Worm (Caenorhabditis elegans): ENCODE measurements around the gene T01G5.7.

DNA sequence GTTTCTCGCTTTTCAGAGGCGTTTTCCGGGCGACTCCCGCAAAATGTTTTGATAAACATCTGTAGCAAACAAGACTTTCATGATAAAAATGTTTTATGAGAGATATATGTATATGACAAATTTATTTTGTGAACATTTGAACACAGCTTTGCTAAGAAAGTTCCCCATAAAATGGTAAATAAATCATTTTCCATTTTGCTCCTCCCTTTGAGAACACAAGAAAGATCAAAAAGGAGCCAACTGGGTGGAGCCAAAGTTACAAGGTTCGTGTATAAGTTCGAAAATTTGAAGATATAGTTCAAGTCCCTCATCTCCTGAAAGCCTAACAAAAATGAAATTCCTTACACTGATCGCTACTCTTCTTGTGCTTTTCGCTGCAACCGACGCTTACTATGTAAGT is 21.3 kb upstream of the T01G5.7 start, which contains the start of gene C01G10.17:
- TF ChIP-seq ztf-29 (GFP tag; IDR thresholded peaks at IDR 0.05) = no peak
- no peak for TF ChIP-seq T22C8.4 (GFP tag; IDR thresholded peaks at IDR 0.05)
- no peak for TF ChIP-seq flt-1 (GFP tag; IDR thresholded peaks at IDR 0.05)
- no peak for TF ChIP-seq tab-1 (GFP tag; IDR thresholded peaks at IDR 0.05)
- no peak for TF ChIP-seq klf-2 (GFP tag; conservative IDR thresholded peaks at IDR 0.05)
- no peak for TF ChIP-seq cog-1 (tag; optimal IDR thresholded peaks at IDR 0.05)
